Worm (Caenorhabditis elegans) whole organism, late embryonic: ENCODE data around the gene abf-6.

Source experiments
- K02D7.2 ChIP-seq: sonication (generic microtip); optimal IDR thresholded peaks from 2 replicates; lab custom pipeline; 2017; ENCODE audit warnings: mild to moderate bottlenecking, missing genetic modification characterization, missing compliant biosample characterization
- ama-1 ChIP-seq: fragments of 150-350 bp; optimal IDR thresholded peaks from 2 replicates; lab custom pipeline; 2014
- npax-4 ChIP-seq: sonication (generic microtip); optimal IDR thresholded peaks from 2 replicates; lab custom pipeline; 2016; ENCODE audit warnings: missing genetic modification characterization, missing compliant biosample characterization
- pag-3 ChIP-seq: sonication (generic microtip); optimal IDR thresholded peaks from 2 replicates; lab custom pipeline; 2016; ENCODE audit warnings: missing compliant biosample characterization, missing genetic modification characterization, borderline replicate concordance

- TF ChIP-seq ama-1 (lab: Kevin White, UChicago) (no peak), pag-3 (tag; lab: Kevin White, UChicago) (no peak), K02D7.2 (tag; lab: Kevin White, UChicago) (no peak), npax-4 (no peak)
Measured at ce11 chrX:12844170-12844569, 50.3 kb downstream of the abf-6 start.
